Worm (Caenorhabditis elegans): ENCODE measurements around the gene C35D10.3.

Gene C35D10.3

DNA sequence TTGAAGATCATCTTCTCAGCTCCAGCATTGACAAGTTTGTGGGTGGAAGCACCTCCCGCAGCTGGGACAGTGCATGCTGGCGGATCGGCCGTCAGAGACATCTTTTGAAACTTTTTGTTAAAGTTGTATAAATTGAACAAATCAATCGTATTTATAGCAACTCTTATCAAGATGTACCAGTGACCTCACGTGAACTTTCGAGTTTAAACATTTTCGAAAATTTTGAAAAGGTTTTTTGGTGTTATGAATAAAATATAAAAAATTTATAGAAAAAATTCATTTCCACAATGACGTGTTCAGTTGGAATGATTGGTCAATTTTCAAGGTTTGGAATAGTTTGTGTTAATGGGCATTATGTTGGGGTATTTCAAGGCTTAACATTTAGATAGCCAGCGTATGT is at the start of gene C35D10.3, which contains the start of gene msd-4:
Gene C35D10.3 (plus strand): TSS at position 279 of the 400 bp plus-strand sequence.
Gene msd-4 (minus strand): TSS at position 101 of the 400 bp plus-strand sequence.
- TF ChIP-seq pes-1 (GFP tag; IDR thresholded peaks at IDR 0.05) (no peak), aly-1 (tag; optimal IDR thresholded peaks at IDR 0.05) (no peak), sea-1 (GFP tag; conservative IDR thresholded peaks at IDR 0.05) (no peak), F13C5.2 (tag; optimal IDR thresholded peaks at IDR 0.05) (no peak)

DNA sequence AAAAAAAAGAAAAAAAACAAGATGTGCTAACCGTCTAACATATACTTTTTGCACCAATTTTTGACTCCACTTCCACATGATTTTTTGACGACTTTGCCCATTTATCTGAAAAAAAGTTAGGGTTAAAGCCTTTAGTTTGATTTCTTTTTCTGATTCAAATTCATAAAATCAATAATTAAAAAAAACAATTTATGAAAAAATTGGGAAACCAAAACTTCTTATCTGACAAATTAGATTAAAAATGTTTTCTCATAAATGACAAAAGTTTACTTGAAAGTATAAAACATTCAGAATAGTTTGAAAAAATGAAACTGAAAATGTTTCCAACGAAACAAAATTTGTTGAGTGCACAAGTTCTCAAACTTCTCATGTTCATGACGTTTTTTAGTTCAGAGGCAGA is 48.9 kb upstream of the C35D10.3 start, which contains the start of gene F26A1.7:
Gene F26A1.7 (minus strand): TSS at position 101 of the 400 bp plus-strand sequence.
- TF ChIP-seq flt-1 (GFP tag; IDR thresholded peaks at IDR 0.05) (no peak), hmg-4 (GFP tag; optimal IDR thresholded peaks at IDR 0.05) (no peak), hnd-1 (tag; optimal IDR thresholded peaks at IDR 0.05) (no peak), scrt-1 (GFP tag; IDR thresholded peaks at IDR 0.05) (no peak), tra-4 (tag; optimal IDR thresholded peaks at IDR 0.05) (no peak), F13C5.2 (tag; optimal IDR thresholded peaks at IDR 0.05) (no peak)

DNA sequence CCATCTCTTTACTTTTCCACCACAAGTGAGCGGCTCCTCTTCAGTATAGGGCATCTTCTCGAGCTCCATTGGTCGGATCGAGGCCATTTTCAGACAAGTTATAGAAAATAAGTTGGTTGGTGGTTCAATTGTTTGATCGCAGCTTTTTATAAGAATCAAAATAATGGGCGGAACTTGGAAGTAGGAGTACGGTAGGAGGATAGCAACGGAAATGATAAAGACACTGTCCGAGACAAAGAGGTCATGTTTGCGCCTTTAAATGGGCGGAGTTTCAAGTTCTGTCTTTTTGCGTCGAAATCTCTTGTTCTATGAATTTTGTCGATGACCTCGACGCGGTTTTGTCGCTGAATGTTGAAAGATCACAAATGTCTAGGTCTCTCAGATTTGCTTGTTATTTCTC is 46.6 kb upstream of the C35D10.3 start, which contains the start of gene F26A1.8:
Gene F26A1.8 (minus strand): TSS at position 101 of the 400 bp plus-strand sequence.
- TF ChIP-seq F13C5.2 (tag; optimal IDR thresholded peaks at IDR 0.05) (no peak), B0310.2 (tag; optimal IDR thresholded peaks at IDR 0.05) (no peak), scrt-1 (GFP tag; IDR thresholded peaks at IDR 0.05) (no peak), tbx-37 (GFP tag; conservative IDR thresholded peaks at IDR 0.05) (no peak), ceh-13 (GFP tag; optimal IDR thresholded peaks at IDR 0.05) (no peak), hmbx-1 (tag; optimal IDR thresholded peaks at IDR 0.05) (no peak), ama-1 (optimal IDR thresholded peaks at IDR 0.05) (no peak), tbx-11 (GFP tag; IDR thresholded peaks at IDR 0.05) (no peak), tra-4 (tag; optimal IDR thresholded peaks at IDR 0.05) (no peak), pes-1 (GFP tag; IDR thresholded peaks at IDR 0.05) (no peak), ceh-36 (tag; optimal IDR thresholded peaks at IDR 0.05) (no peak), aly-1 (tag; optimal IDR thresholded peaks at IDR 0.05) (no peak), hmg-4 (GFP tag; optimal IDR thresholded peaks at IDR 0.05) (no peak), hnd-1 (tag; optimal IDR thresholded peaks at IDR 0.05) (no peak)

DNA sequence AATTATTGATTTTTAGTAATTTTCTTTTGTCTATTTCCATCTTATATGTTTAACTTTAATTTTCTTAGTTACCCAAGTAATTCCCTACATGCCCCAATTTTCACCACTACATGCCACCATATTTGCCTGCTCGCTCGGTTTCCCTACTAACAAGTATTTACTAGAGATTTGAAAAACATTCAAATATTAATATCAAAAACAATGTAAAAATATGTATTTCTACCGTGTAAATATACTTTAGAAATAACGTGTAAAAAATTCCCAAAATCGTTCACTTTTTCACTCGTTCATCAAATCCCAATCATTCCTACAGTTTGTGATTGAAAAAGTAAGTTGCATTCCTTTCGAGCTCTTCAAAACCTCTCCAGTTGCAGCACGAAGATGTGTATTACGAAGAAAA is 42.1 kb upstream of the C35D10.3 start, which contains the start of gene F26A1.3:
Gene F26A1.3 (plus strand): TSS at position 301 of the 400 bp plus-strand sequence.
- TF ChIP-seq flt-1 (GFP tag; IDR thresholded peaks at IDR 0.05) (no peak), ceh-13 (GFP tag; optimal IDR thresholded peaks at IDR 0.05) (no peak), ceh-36 (tag; optimal IDR thresholded peaks at IDR 0.05) (no peak), hmg-4 (GFP tag; optimal IDR thresholded peaks at IDR 0.05) (no peak), B0310.2 (tag; optimal IDR thresholded peaks at IDR 0.05) (no peak), ets-7 (tag; optimal IDR thresholded peaks at IDR 0.05) (no peak), sea-1 (GFP tag; conservative IDR thresholded peaks at IDR 0.05) (no peak)

ce11 chrIII:4829440-4829839 is 39.3 kb upstream of the C35D10.3 start, which contains the start of gene F26A1.9:
Gene F26A1.9 (minus strand): TSS chrIII:4829540.
- TF ChIP-seq flt-1 (GFP tag; IDR thresholded peaks at IDR 0.05) (no peak), tra-4 (tag; optimal IDR thresholded peaks at IDR 0.05) (no peak)

DNA sequence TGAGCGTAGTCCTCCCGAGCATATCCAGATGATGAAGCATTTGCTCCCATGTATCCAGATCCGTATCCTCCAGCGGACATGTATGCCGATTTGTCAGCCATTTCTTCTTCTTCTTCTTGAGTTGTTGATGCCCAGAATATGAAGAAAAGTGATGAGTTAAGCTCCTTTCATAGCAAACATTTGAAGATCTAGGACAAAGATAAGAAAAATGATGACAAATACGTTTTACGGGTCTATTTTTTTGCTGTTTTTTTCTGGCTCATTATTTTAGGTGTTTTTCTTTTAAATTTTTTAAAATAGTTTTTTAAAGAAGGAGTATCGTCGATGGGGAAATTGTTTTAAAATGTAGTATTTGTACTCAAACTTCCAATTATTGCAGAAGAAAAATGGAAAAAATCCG is 38.5 kb upstream of the C35D10.3 start, which contains the start of gene nspd-9:
Gene nspd-9 (minus strand): TSS at position 101 of the 400 bp plus-strand sequence.
- TF ChIP-seq ceh-13 (GFP tag; optimal IDR thresholded peaks at IDR 0.05) (no peak), tbx-37 (GFP tag; conservative IDR thresholded peaks at IDR 0.05) (no peak), ama-1 (optimal IDR thresholded peaks at IDR 0.05) (no peak), tbx-11 (GFP tag; IDR thresholded peaks at IDR 0.05) (no peak), tra-4 (tag; optimal IDR thresholded peaks at IDR 0.05) (no peak), hmbx-1 (tag; optimal IDR thresholded peaks at IDR 0.05) (no peak), hmg-4 (GFP tag; optimal IDR thresholded peaks at IDR 0.05) (no peak), aly-1 (tag; optimal IDR thresholded peaks at IDR 0.05) (no peak), ets-7 (tag; optimal IDR thresholded peaks at IDR 0.05) (no peak), sea-1 (GFP tag; conservative IDR thresholded peaks at IDR 0.05) (no peak), F13C5.2 (tag; optimal IDR thresholded peaks at IDR 0.05) (no peak), pes-1 (GFP tag; IDR thresholded peaks at IDR 0.05) (no peak), ceh-36 (tag; optimal IDR thresholded peaks at IDR 0.05) (no peak), scrt-1 (GFP tag; IDR thresholded peaks at IDR 0.05) (no peak), B0310.2 (tag; optimal IDR thresholded peaks at IDR 0.05) (no peak), flt-1 (GFP tag; IDR thresholded peaks at IDR 0.05) (no peak)

- TF ChIP-seq scrt-1 (GFP tag; IDR thresholded peaks at IDR 0.05) (no peak), hmg-4 (GFP tag; optimal IDR thresholded peaks at IDR 0.05) (no peak), F13C5.2 (tag; optimal IDR thresholded peaks at IDR 0.05) (no peak), ets-7 (tag; optimal IDR thresholded peaks at IDR 0.05) (no peak), pes-1 (GFP tag; IDR thresholded peaks at IDR 0.05) (no peak), flt-1 (GFP tag; IDR thresholded peaks at IDR 0.05) (no peak), ceh-13 (GFP tag; optimal IDR thresholded peaks at IDR 0.05) (no peak), tbx-11 (GFP tag; IDR thresholded peaks at IDR 0.05) (no peak), aly-1 (tag; optimal IDR thresholded peaks at IDR 0.05) (no peak), hmbx-1 (tag; optimal IDR thresholded peaks at IDR 0.05) (no peak), B0310.2 (tag; optimal IDR thresholded peaks at IDR 0.05) (no peak), tbx-37 (GFP tag; conservative IDR thresholded peaks at IDR 0.05) (no peak), tra-4 (tag; optimal IDR thresholded peaks at IDR 0.05) (no peak), ceh-36 (tag; optimal IDR thresholded peaks at IDR 0.05) (no peak), sea-1 (GFP tag; conservative IDR thresholded peaks at IDR 0.05) (no peak), ama-1 (optimal IDR thresholded peaks at IDR 0.05) (no peak)
Measured at ce11 chrIII:4837429-4837828, 31.3 kb upstream of the C35D10.3 start, which contains the start of the genes acbp-7 and F26A1.19. Gene acbp-7 (plus strand): TSS chrIII:4837729. Gene F26A1.19 (plus strand): TSS chrIII:4837731.

ce11 chrIII:4842173-4842572 is 26.5 kb upstream of the C35D10.3 start, which contains the start of gene clec-156:
Gene clec-156 (minus strand): TSS chrIII:4842273.
- no peak for TF ChIP-seq hmbx-1 (tag; optimal IDR thresholded peaks at IDR 0.05)
- TF ChIP-seq flt-1 (GFP tag; IDR thresholded peaks at IDR 0.05), result no peak
- TF ChIP-seq tbx-37 (GFP tag; conservative IDR thresholded peaks at IDR 0.05), result no peak
- no peak for TF ChIP-seq ama-1 (optimal IDR thresholded peaks at IDR 0.05)
- no peak for TF ChIP-seq hnd-1 (tag; optimal IDR thresholded peaks at IDR 0.05)
- TF ChIP-seq tbx-11 (GFP tag; IDR thresholded peaks at IDR 0.05), result no peak
- TF ChIP-seq aly-1 (tag; optimal IDR thresholded peaks at IDR 0.05), result no peak
- no peak for TF ChIP-seq tra-4 (tag; optimal IDR thresholded peaks at IDR 0.05)
- TF ChIP-seq B0310.2 (tag; optimal IDR thresholded peaks at IDR 0.05), result no peak
- TF ChIP-seq pes-1 (GFP tag; IDR thresholded peaks at IDR 0.05), result no peak
- TF ChIP-seq F13C5.2 (tag; optimal IDR thresholded peaks at IDR 0.05), result no peak
- no peak for TF ChIP-seq scrt-1 (GFP tag; IDR thresholded peaks at IDR 0.05)
- TF ChIP-seq ceh-36 (tag; optimal IDR thresholded peaks at IDR 0.05), result no peak
- no peak for TF ChIP-seq ets-7 (tag; optimal IDR thresholded peaks at IDR 0.05)
- TF ChIP-seq ceh-13 (GFP tag; optimal IDR thresholded peaks at IDR 0.05), result no peak
- TF ChIP-seq sea-1 (GFP tag; conservative IDR thresholded peaks at IDR 0.05), result no peak
- TF ChIP-seq hmg-4 (GFP tag; optimal IDR thresholded peaks at IDR 0.05), result no peak

All from whole organism, early embryonic.